Worm (Caenorhabditis elegans) whole organism, mixed stage, embryonic: ENCODE data around the gene C15C7.4.

Experiments
- bed-3 ChIP-seq: fragments of 200-800 bp; sonication (Bioruptor generic); optimal IDR thresholded peaks from 3 replicates; lab custom pipeline; 2018; ENCODE audit warnings: mild to moderate bottlenecking, missing genetic modification characterization, moderate library complexity, missing compliant biosample characterization
- blmp-1 ChIP-seq: fragments of 150-350 bp; optimal IDR thresholded peaks from 2 replicates; lab custom pipeline; 2014; ENCODE audit warnings: missing biosample characterization, missing genetic modification characterization
- drap-1 ChIP-seq: fragments of 200-800 bp; sonication (Bioruptor generic); optimal IDR thresholded peaks from 3 replicates; lab custom pipeline; 2018; ENCODE audit warnings: mild to moderate bottlenecking, missing genetic modification characterization, missing compliant biosample characterization
- ham-2 ChIP-seq: fragments of 200-800 bp; sonication (Bioruptor generic); optimal IDR thresholded peaks from 2 replicates; lab custom pipeline; 2018; ENCODE audit warnings: mild to moderate bottlenecking, missing genetic modification characterization, missing compliant biosample characterization
- mep-1 ChIP-seq: fragments of 150-350 bp; optimal IDR thresholded peaks from 2 replicates; lab custom pipeline; 2017; ENCODE audit warnings: missing biosample characterization, missing genetic modification reagents, missing genetic modification characterization, inconsistent platforms
- nhr-237 ChIP-seq: fragments of 150-350 bp; optimal IDR thresholded peaks from 2 replicates; lab custom pipeline; 2014; ENCODE audit warnings: missing biosample characterization, missing genetic modification characterization
- nhr-28 ChIP-seq: fragments of 150-350 bp; optimal IDR thresholded peaks from 2 replicates; lab custom pipeline; 2014; ENCODE audit warnings: missing biosample characterization, missing genetic modification characterization
- pha-4 ChIP-seq: fragments of 150-350 bp; optimal IDR thresholded peaks from 2 replicates; lab custom pipeline; 2018; ENCODE audit warnings: missing biosample characterization, missing genetic modification reagents, missing genetic modification characterization
- snpc-4 ChIP-seq: fragments of 150-350 bp; optimal IDR thresholded peaks from 2 replicates; lab custom pipeline; 2014; ENCODE audit warnings: missing biosample characterization, missing genetic modification characterization
- sptf-1 ChIP-seq: sonication (generic microtip); optimal IDR thresholded peaks from 2 replicates; lab custom pipeline; 2017; ENCODE audit warnings: mild to moderate bottlenecking, missing genetic modification characterization, moderate library complexity, missing compliant biosample characterization
- unc-62 ChIP-seq: fragments of 150-350 bp; optimal IDR thresholded peaks from 2 replicates; lab custom pipeline; 2014; ENCODE audit warnings: missing biosample characterization, missing genetic modification reagents, missing genetic modification characterization

DNA sequence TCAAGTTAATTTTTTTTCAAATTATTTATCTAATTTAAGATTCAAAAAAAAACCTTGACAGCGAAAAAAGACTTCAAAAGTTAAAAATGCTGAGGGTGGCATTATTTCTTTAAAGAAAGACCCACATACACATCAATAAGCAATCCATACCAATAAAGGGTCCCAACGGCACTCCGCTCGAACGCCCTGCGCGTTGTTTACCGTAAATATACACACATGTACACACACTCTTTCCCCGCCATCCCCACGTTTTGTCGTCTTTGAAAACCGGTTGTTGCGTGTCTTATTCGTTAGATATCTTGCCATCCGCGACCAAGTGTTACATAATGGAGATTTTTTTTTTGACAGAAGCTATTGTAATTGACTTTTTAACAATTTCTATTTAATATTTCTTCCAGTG is 14.2 kb downstream of the C15C7.4 start, which contains the start of gene gcc-1:
- no peak for TF ChIP-seq unc-62 (GFP tag; lab: Kevin White, UChicago)
- no peak for TF ChIP-seq nhr-237 (tag; lab: Kevin White, UChicago)
- TF ChIP-seq mep-1 (tag; lab: Kevin White, UChicago) = peak; percentile 25
- TF ChIP-seq sptf-1 (tag; lab: Kevin White, UChicago) = no peak
- TF ChIP-seq snpc-4 = no peak
- no peak for TF ChIP-seq drap-1 (GFP tag; lab: Kevin White, UChicago)
- TF ChIP-seq pha-4 = peak; percentile 77
- TF ChIP-seq nhr-28 = no peak
- TF ChIP-seq bed-3 = no peak
- TF ChIP-seq blmp-1 (tag; lab: Kevin White, UChicago) = no peak
- no peak for TF ChIP-seq ham-2 (GFP tag; lab: Kevin White, UChicago)
